Fruit fly (Drosophila melanogaster) whole organism, embryonic: Measurements from ENCODE around the gene CG5938.

Experiments used
- CG11093 ChIP-seq: fragments of 200-800 bp; sonication (Bioruptor generic); IDR thresholded peaks from 3 replicates; pipeline ENCODE4 v1.3.6; 2022; ENCODE audit warnings: missing biosample characterization, missing genetic modification characterization
- CG11247 ChIP-seq: fragments of 200-800 bp; sonication (Bioruptor generic); IDR thresholded peaks from 2 replicates; pipeline ENCODE4 v1.3.6; 2022; ENCODE audit warnings: missing biosample characterization, missing genetic modification characterization
- CG12236 ChIP-seq: fragments of 200-800 bp; sonication (Bioruptor generic); optimal IDR thresholded peaks from 2 replicates; lab custom pipeline; 2016; ENCODE audit warnings: missing biosample characterization, missing genetic modification characterization
- CG15269 ChIP-seq: fragments of 200-800 bp; sonication (Bioruptor generic); optimal IDR thresholded peaks from 2 replicates; lab custom pipeline; 2018; ENCODE audit warnings: missing biosample characterization, mild to moderate bottlenecking, missing genetic modification characterization, moderate library complexity
- CG15696 ChIP-seq: fragments of 200-800 bp; sonication (Bioruptor generic); optimal IDR thresholded peaks from 2 replicates; lab custom pipeline; 2019; ENCODE audit warnings: missing biosample characterization, mild to moderate bottlenecking, missing genetic modification characterization, moderate library complexity
- CG16779 ChIP-seq: fragments of 200-800 bp; sonication (Bioruptor generic); IDR thresholded peaks from 2 replicates; pipeline ENCODE4 v1.3.6; 2022; ENCODE audit warnings: missing biosample characterization, missing genetic modification characterization
- CG17361 ChIP-seq: fragments of 200-800 bp; sonication (Bioruptor generic); IDR thresholded peaks from 3 replicates; pipeline ENCODE4 v1.3.6; 2022; ENCODE audit warnings: missing biosample characterization, missing genetic modification characterization
- CG17612 ChIP-seq: fragments of 200-800 bp; sonication (Bioruptor generic); IDR thresholded peaks from 2 replicates; pipeline ENCODE4 v1.3.6; 2022; ENCODE audit warnings: missing biosample characterization, missing genetic modification characterization
- CG2129 ChIP-seq: fragments of 200-800 bp; sonication (Bioruptor generic); IDR thresholded peaks from 2 replicates; pipeline ENCODE4 v1.3.6; 2022; ENCODE audit warnings: missing biosample characterization, missing genetic modification characterization; ENCODE audit not compliant: partially characterized antibody
- CG31441 ChIP-seq: fragments of 200-800 bp; sonication (Bioruptor generic); IDR thresholded peaks from 2 replicates; pipeline ENCODE4 v1.3.6; 2022; ENCODE audit warnings: missing biosample characterization, missing genetic modification characterization
- CG3281 ChIP-seq: fragments of 200-800 bp; sonication (Bioruptor generic); optimal IDR thresholded peaks from 3 replicates; lab custom pipeline; 2017; ENCODE audit warnings: missing biosample characterization, mild to moderate bottlenecking, missing genetic modification characterization
- CG34376 ChIP-seq: fragments of 200-800 bp; sonication (Bioruptor generic); optimal IDR thresholded peaks from 2 replicates; lab custom pipeline; 2018; ENCODE audit warnings: missing biosample characterization, mild to moderate bottlenecking, missing genetic modification characterization
- CG4854 ChIP-seq: fragments of 200-800 bp; sonication (Bioruptor generic); optimal IDR thresholded peaks from 2 replicates; lab custom pipeline; 2016; ENCODE audit warnings: missing biosample characterization, missing genetic modification characterization, inconsistent platforms
- CG7928 ChIP-seq: fragments of 200-800 bp; sonication (Bioruptor generic); optimal IDR thresholded peaks from 2 replicates; lab custom pipeline; 2017; ENCODE audit warnings: missing biosample characterization, mild to moderate bottlenecking, missing genetic modification characterization
- CG8290 ChIP-seq, 3 experiments: fragments of 200-800 bp; sonication (Bioruptor generic); optimal IDR thresholded peaks; 2 replicates each; lab custom pipeline; 2016 to 2019; ENCODE audit warnings: missing biosample characterization in 3 of 3, missing genetic modification characterization in 3 of 3, mild to moderate bottlenecking in 2 of 3, moderate library complexity in 1 of 3
- CG9876 ChIP-seq: fragments of 200-800 bp; sonication (Bioruptor generic); optimal IDR thresholded peaks from 2 replicates; lab custom pipeline; 2016; ENCODE audit warnings: missing biosample characterization, missing genetic modification characterization
- HLH4C ChIP-seq: fragments of 200-800 bp; sonication (Bioruptor generic); IDR thresholded peaks from 3 replicates; pipeline ENCODE4 v1.3.6; 2022; ENCODE audit warnings: missing biosample characterization, missing genetic modification characterization; ENCODE audit not compliant: partially characterized antibody
- HmgD ChIP-seq: fragments of 200-800 bp; sonication (Bioruptor generic); optimal IDR thresholded peaks from 3 replicates; lab custom pipeline; 2016; ENCODE audit warnings: missing biosample characterization, missing genetic modification characterization
- Hmx ChIP-seq: fragments of 200-800 bp; sonication (Bioruptor generic); optimal IDR thresholded peaks from 2 replicates; lab custom pipeline; 2016; ENCODE audit warnings: missing biosample characterization, missing genetic modification characterization
- Med ChIP-seq: fragments of 200-800 bp; sonication (Bioruptor generic); peaks from one replicate; lab custom pipeline; 2016; ENCODE audit warnings: missing biosample characterization, missing genetic modification characterization, mild to moderate bottlenecking, inconsistent platforms, moderate library complexity
- Meics ChIP-seq: fragments of 200-800 bp; sonication (Bioruptor generic); optimal IDR thresholded peaks from 2 replicates; lab custom pipeline; 2017; ENCODE audit warnings: missing biosample characterization, mild to moderate bottlenecking, missing genetic modification characterization
- Nf-YC ChIP-seq: fragments of 200-800 bp; optimal IDR thresholded peaks from 3 replicates; lab custom pipeline; 2019; ENCODE audit warnings: missing biosample characterization, mild to moderate bottlenecking, missing genetic modification characterization, moderate library complexity
- NfI ChIP-seq: fragments of 200-800 bp; sonication (Bioruptor generic); optimal IDR thresholded peaks from 3 replicates; lab custom pipeline; 2018; ENCODE audit warnings: missing biosample characterization, mild to moderate bottlenecking, missing genetic modification characterization, moderate library complexity
- Optix ChIP-seq: fragments of 200-800 bp; sonication (Bioruptor generic); IDR thresholded peaks from 3 replicates; pipeline ENCODE4 v1.3.6; 2022; ENCODE audit warnings: missing biosample characterization, missing genetic modification characterization
- Rx ChIP-seq: fragments of 200-800 bp; sonication (Bioruptor generic); IDR thresholded peaks from 2 replicates; pipeline ENCODE4 v1.3.6; 2022; ENCODE audit warnings: missing biosample characterization, missing genetic modification characterization
- Scr ChIP-seq: fragments of 200-800 bp; sonication (Bioruptor generic); IDR thresholded peaks from 2 replicates; pipeline ENCODE4 v1.3.6; 2022; ENCODE audit warnings: missing biosample characterization, missing genetic modification characterization; ENCODE audit not compliant: partially characterized antibody
- Side ChIP-seq: fragments of 200-800 bp; sonication (Bioruptor generic); optimal IDR thresholded peaks from 2 replicates; lab custom pipeline; 2016; ENCODE audit warnings: missing biosample characterization, missing genetic modification characterization
- Sry-δ ChIP-seq: fragments of 200-800 bp; sonication (Bioruptor generic); optimal IDR thresholded peaks from 2 replicates; lab custom pipeline; 2016; ENCODE audit warnings: missing biosample characterization, missing genetic modification characterization
- Tbp ChIP-seq: fragments of >200 bp; optimal IDR thresholded peaks from 2 replicates; lab custom pipeline; 2018; ENCODE audit warnings: missing biosample characterization, missing genetic modification characterization
- az2 ChIP-seq: fragments of 200-800 bp; sonication (Bioruptor generic); optimal IDR thresholded peaks from 3 replicates; lab custom pipeline; 2016; ENCODE audit warnings: missing biosample characterization, missing genetic modification characterization
- btn ChIP-seq: fragments of 200-800 bp; sonication (Bioruptor generic); optimal IDR thresholded peaks from 2 replicates; lab custom pipeline; 2016; ENCODE audit warnings: missing biosample characterization, missing genetic modification characterization
- cg ChIP-seq: fragments of 200-800 bp; sonication (Bioruptor generic); optimal IDR thresholded peaks from 3 replicates; lab custom pipeline; 2019; ENCODE audit warnings: missing biosample characterization, mild to moderate bottlenecking, missing genetic modification characterization, moderate library complexity
- ci ChIP-seq: fragments of 200-800 bp; sonication (Bioruptor generic); IDR thresholded peaks from 3 replicates; pipeline ENCODE4 v1.3.6; 2022; ENCODE audit warnings: missing biosample characterization, missing genetic modification characterization
- dan ChIP-seq: fragments of 200-800 bp; sonication (Bioruptor generic); IDR thresholded peaks from 2 replicates; pipeline ENCODE4 v1.3.6; 2022; ENCODE audit warnings: missing biosample characterization, missing genetic modification characterization
- danr ChIP-seq: fragments of 200-800 bp; sonication (Bioruptor generic); IDR thresholded peaks from 2 replicates; pipeline ENCODE4 v1.3.6; 2022; ENCODE audit warnings: missing biosample characterization, missing genetic modification characterization
- esg ChIP-seq: fragments of 200-800 bp; sonication (Bioruptor generic); conservative IDR thresholded peaks from 2 replicates; pipeline ENCODE4 v1.3.6; 2022; ENCODE audit warnings: missing biosample characterization, missing genetic modification characterization
- knrl ChIP-seq: fragments of 200-800 bp; sonication (Bioruptor generic); IDR thresholded peaks from 3 replicates; pipeline ENCODE4 v1.3.6; 2022; ENCODE audit warnings: missing biosample characterization, missing genetic modification characterization; ENCODE audit not compliant: partially characterized antibody
- maf-S ChIP-seq: fragments of 200-800 bp; sonication (Bioruptor generic); optimal IDR thresholded peaks from 2 replicates; lab custom pipeline; 2016; ENCODE audit warnings: missing biosample characterization, missing genetic modification characterization
- nerfin-1 ChIP-seq: fragments of 200-800 bp; sonication (Bioruptor generic); optimal IDR thresholded peaks from 3 replicates; lab custom pipeline; 2019; ENCODE audit warnings: missing biosample characterization, mild to moderate bottlenecking, missing genetic modification characterization, moderate library complexity
- nom ChIP-seq: fragments of 200-800 bp; sonication (Bioruptor generic); optimal IDR thresholded peaks from 2 replicates; lab custom pipeline; 2017; ENCODE audit warnings: missing biosample characterization, missing genetic modification characterization, mild to moderate bottlenecking, moderate library complexity, missing genetic modification reagents
- otp ChIP-seq: fragments of 200-800 bp; sonication (Bioruptor generic); IDR thresholded peaks from 3 replicates; pipeline ENCODE4, ENCODE4 v1.3.6; 2022; ENCODE audit warnings: missing biosample characterization, missing genetic modification characterization
- pb ChIP-seq: fragments of 200-800 bp; sonication (Bioruptor generic); optimal IDR thresholded peaks from 3 replicates; lab custom pipeline; 2016; ENCODE audit warnings: missing biosample characterization, missing genetic modification characterization
- pum ChIP-seq: fragments of 200-800 bp; sonication (Bioruptor generic); optimal IDR thresholded peaks from 2 replicates; lab custom pipeline; 2016; ENCODE audit warnings: missing biosample characterization, missing genetic modification characterization
- rib ChIP-seq: fragments of 200-800 bp; sonication (Bioruptor generic); IDR thresholded peaks from 2 replicates; pipeline ENCODE4 v1.3.6; 2022; ENCODE audit warnings: missing biosample characterization, missing genetic modification characterization
- sc ChIP-seq, 3 experiments: fragments of >200 bp in 2 of 3; fragments of 200-800 bp in 1 of 3; sonication (Bioruptor generic) in 1 of 3; optimal IDR thresholded peaks; 2 replicates in 2 of 3; 3 replicates in 1 of 3; lab custom pipeline; 2017; ENCODE audit warnings: mild to moderate bottlenecking in 1 of 3, missing biosample characterization in 1 of 3, missing genetic modification characterization in 1 of 3, missing genetic modification reagents in 1 of 3
- slou ChIP-seq: fragments of 200-800 bp; sonication (Bioruptor generic); optimal IDR thresholded peaks from 3 replicates; lab custom pipeline; 2016; ENCODE audit warnings: missing biosample characterization, missing genetic modification characterization
- tap ChIP-seq: fragments of 200-800 bp; optimal IDR thresholded peaks from 3 replicates; lab custom pipeline; 2019; ENCODE audit warnings: missing biosample characterization, mild to moderate bottlenecking, missing genetic modification characterization, moderate library complexity
- usp ChIP-seq: fragments of >200 bp; optimal IDR thresholded peaks from 2 replicates; lab custom pipeline; 2017; ENCODE audit warnings: missing biosample characterization, missing genetic modification characterization
- vvl ChIP-seq: fragments of 200-800 bp; sonication (Bioruptor generic); IDR thresholded peaks from 2 replicates; pipeline ENCODE4 v1.3.6; 2022; ENCODE audit warnings: missing biosample characterization, missing genetic modification characterization
- zen2 ChIP-seq: fragments of 200-800 bp; sonication (Bioruptor generic); IDR thresholded peaks from 3 replicates; pipeline ENCODE4 v1.3.6; 2022; ENCODE audit warnings: missing biosample characterization, missing genetic modification characterization; ENCODE audit not compliant: partially characterized antibody

CG5938 gene

DNA sequence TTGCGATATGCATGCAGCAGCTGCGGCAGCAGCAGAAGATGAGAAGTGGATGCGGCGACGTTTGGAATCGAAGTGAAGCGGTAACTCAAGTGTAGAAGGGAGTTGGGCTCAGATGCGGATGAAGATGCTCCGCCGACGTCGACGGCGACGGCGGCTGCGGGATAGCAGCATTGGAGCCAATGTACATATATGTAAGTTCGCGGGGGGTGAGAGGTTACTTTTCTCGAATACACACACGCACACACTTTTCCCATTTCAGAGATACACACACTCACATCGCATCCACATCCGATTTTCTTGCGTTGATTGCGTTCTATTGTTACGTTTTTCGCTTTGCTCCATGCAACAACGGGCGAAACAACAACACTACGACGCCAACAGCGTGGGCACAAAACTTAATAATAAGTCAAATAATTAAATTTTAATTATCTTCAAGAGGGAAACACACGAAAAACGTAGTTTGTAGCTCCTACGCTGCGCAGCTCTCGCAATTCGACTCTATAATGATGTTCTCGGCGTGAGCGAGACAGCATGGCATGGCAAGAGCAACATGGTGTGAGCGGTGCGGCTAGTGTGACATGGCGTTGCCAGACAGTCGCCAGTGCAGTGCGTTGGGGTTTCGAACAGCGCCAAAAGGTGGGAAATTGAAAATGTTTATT is 29.7 kb upstream of the CG5938 start, which contains the start of gene CG18766 (continued):
- no peak for TF ChIP-seq usp (GFP tag; lab: Kevin White, UChicago)
- no peak for TF ChIP-seq Hmx (GFP tag; lab: Kevin White, UChicago)
- TF ChIP-seq CG17361 (GFP tag; lab: Robert Waterston, UW) = peak; percentile 33; the same call in 1 of the 3 replicates
- TF ChIP-seq CG8290 (GFP tag; optimal IDR thresholded peaks at IDR 0.05; lab: Kevin White, UChicago) = peak; percentile 8
- peak in 1 of 2 experiments; percentile 67 for TF ChIP-seq CG8290 (tag; optimal IDR thresholded peaks at IDR 0.05; lab: Kevin White, UChicago)
- TF ChIP-seq CG12236 = no peak
- no peak for TF ChIP-seq Scr (GFP tag; lab: Robert Waterston, UW)
- peak; percentile 3 for TF ChIP-seq CG9876 (GFP tag; lab: Kevin White, UChicago)
- no peak for TF ChIP-seq Meics (GFP tag; lab: Kevin White, UChicago)
- no peak for TF ChIP-seq pum (GFP tag; lab: Kevin White, UChicago)
- no peak for TF ChIP-seq CG3281 (GFP tag; lab: Kevin White, UChicago)
- TF ChIP-seq CG16779 (GFP tag; lab: Robert Waterston, UW) = no peak
- peak; percentile 30; the same call in 1 of the 3 replicates for TF ChIP-seq HLH4C (GFP tag; lab: Robert Waterston, UW)
- TF ChIP-seq danr (GFP tag; lab: Robert Waterston, UW) = no peak
- peak; percentile 73 for TF ChIP-seq Nf-YC (tag; lab: Kevin White, UChicago)
- no peak for TF ChIP-seq otp (GFP tag; lab: Robert Waterston, UW)
- no peak for TF ChIP-seq ci
- no peak for TF ChIP-seq CG2129
- TF ChIP-seq sc (optimal IDR thresholded peaks at IDR 0.05; lab: Kevin White, UChicago) = no peak
- TF ChIP-seq sc (GFP tag; optimal IDR thresholded peaks at IDR 0.05; lab: Kevin White, UChicago) = no peak
- TF ChIP-seq CG34376 (GFP tag; lab: Kevin White, UChicago) = peak; percentile 10
- no peak for TF ChIP-seq az2 (GFP tag; lab: Kevin White, UChicago)
- TF ChIP-seq knrl (GFP tag; lab: Robert Waterston, UW) = peak; percentile 24; the same call in 1 of the 3 replicates
- TF ChIP-seq nerfin-1 (tag; lab: Kevin White, UChicago) = no peak
- TF ChIP-seq esg (GFP tag; lab: Robert Waterston, UW) = no peak
- peak; percentile 90 for TF ChIP-seq Med (GFP tag; lab: Kevin White, UChicago)
- TF ChIP-seq zen2 (GFP tag; lab: Robert Waterston, UW) = no peak
- TF ChIP-seq Tbp (GFP tag; lab: Kevin White, UChicago) = no peak
- TF ChIP-seq CG11093 (GFP tag; lab: Robert Waterston, UW) = no peak
- TF ChIP-seq rib (GFP tag; lab: Robert Waterston, UW) = no peak
- peak; percentile 56 for TF ChIP-seq pb (GFP tag; lab: Kevin White, UChicago)
- peak; percentile 86 for TF ChIP-seq HmgD (GFP tag; lab: Kevin White, UChicago)
- TF ChIP-seq dan (GFP tag; lab: Robert Waterston, UW) = no peak
- TF ChIP-seq maf-S (GFP tag; lab: Kevin White, UChicago) = no peak
- TF ChIP-seq NfI (GFP tag; lab: Kevin White, UChicago) = peak; percentile 9
- TF ChIP-seq CG15696 (tag; lab: Kevin White, UChicago) = peak; percentile 16
- peak; percentile 53 for TF ChIP-seq vvl (GFP tag; lab: Robert Waterston, UW)
- no peak for TF ChIP-seq slou
- no peak for TF ChIP-seq CG17612
- TF ChIP-seq Rx (GFP tag; lab: Robert Waterston, UW) = no peak
- no peak for TF ChIP-seq tap
- TF ChIP-seq Side = peak; percentile 36
- no peak for TF ChIP-seq btn (GFP tag; lab: Kevin White, UChicago)
- TF ChIP-seq CG31441 (GFP tag; lab: Robert Waterston, UW) = no peak
- no peak for TF ChIP-seq Optix (GFP tag; lab: Robert Waterston, UW)
- no peak for TF ChIP-seq CG4854
- peak; percentile 71 for TF ChIP-seq nom (GFP tag; lab: Kevin White, UChicago)
- TF ChIP-seq Sry-δ (GFP tag; lab: Kevin White, UChicago) = peak; percentile 56
- peak; percentile 84 for TF ChIP-seq cg (GFP tag; lab: Kevin White, UChicago)
- no peak for TF ChIP-seq CG11247 (GFP tag; lab: Robert Waterston, UW)
- peak; percentile 12 for TF ChIP-seq CG15269
- TF ChIP-seq CG7928 (GFP tag; lab: Kevin White, UChicago) = no peak
